Fruit fly (Drosophila melanogaster) whole organism, embryonic: ENCODE measurements around the gene CG43867.

Experiments used
- ATbp ChIP-seq: fragments of 200-800 bp; sonication (Bioruptor generic); optimal IDR thresholded peaks from 2 replicates; lab custom pipeline; 2017; ENCODE audit warnings: missing biosample characterization, mild to moderate bottlenecking, missing genetic modification characterization, missing genetic modification reagents
- C15 ChIP-seq: fragments of 200-800 bp; sonication (Bioruptor generic); IDR thresholded peaks from 3 replicates; pipeline ENCODE4 v1.3.6; 2022; ENCODE audit warnings: missing biosample characterization, missing genetic modification characterization
- CG10431 ChIP-seq: fragments of 200-800 bp; sonication (Bioruptor generic); optimal IDR thresholded peaks from 3 replicates; lab custom pipeline; 2018; ENCODE audit warnings: missing biosample characterization, mild to moderate bottlenecking, missing genetic modification characterization
- CG10959 ChIP-seq: fragments of 200-800 bp; sonication (Bioruptor generic); IDR thresholded peaks from 2 replicates; pipeline ENCODE4 v1.3.6; 2022; ENCODE audit warnings: missing biosample characterization, missing genetic modification characterization
- CG11504 ChIP-seq: fragments of 200-800 bp; sonication (Bioruptor generic); optimal IDR thresholded peaks from 3 replicates; lab custom pipeline; 2019; ENCODE audit warnings: missing biosample characterization, mild to moderate bottlenecking, missing genetic modification characterization, moderate library complexity
- CG16813 ChIP-seq: fragments of 200-800 bp; sonication (Bioruptor generic); IDR thresholded peaks from 3 replicates; pipeline ENCODE4 v1.3.6; 2022; ENCODE audit warnings: missing biosample characterization, missing genetic modification characterization; ENCODE audit not compliant: partially characterized antibody
- CG17186 ChIP-seq: fragments of 200-800 bp; sonication (Bioruptor generic); optimal IDR thresholded peaks from 3 replicates; lab custom pipeline; 2017; ENCODE audit warnings: missing biosample characterization, missing genetic modification reagents, missing genetic modification characterization
- CG17361 ChIP-seq: fragments of 200-800 bp; sonication (Bioruptor generic); IDR thresholded peaks from 3 replicates; pipeline ENCODE4 v1.3.6; 2022; ENCODE audit warnings: missing biosample characterization, missing genetic modification characterization
- CG17802 ChIP-seq: fragments of 200-800 bp; sonication (Bioruptor generic); optimal IDR thresholded peaks from 2 replicates; lab custom pipeline; 2018; ENCODE audit warnings: missing biosample characterization, mild to moderate bottlenecking, missing genetic modification characterization, moderate library complexity
- CG18011 ChIP-seq: fragments of 200-800 bp; sonication (Bioruptor generic); optimal IDR thresholded peaks from 2 replicates; lab custom pipeline; 2017; ENCODE audit warnings: missing biosample characterization, missing genetic modification characterization, mild to moderate bottlenecking, moderate library complexity, missing genotype
- CG30403 ChIP-seq: fragments of 200-800 bp; sonication (Bioruptor generic); optimal IDR thresholded peaks from 3 replicates; lab custom pipeline; 2016; ENCODE audit warnings: missing biosample characterization, missing genetic modification characterization
- CG31388 ChIP-seq: fragments of 200-800 bp; sonication (Bioruptor generic); optimal IDR thresholded peaks from 2 replicates; lab custom pipeline; 2016; ENCODE audit warnings: missing biosample characterization, missing genetic modification characterization
- CG34422 ChIP-seq: fragments of 200-800 bp; sonication (Bioruptor generic); IDR thresholded peaks from 3 replicates; pipeline ENCODE4 v1.3.6; 2022; ENCODE audit warnings: missing biosample characterization, missing genetic modification characterization
- CG3726 ChIP-seq: fragments of 200-800 bp; sonication (Bioruptor generic); IDR thresholded peaks from 3 replicates; pipeline ENCODE4, ENCODE4 v1.3.6; 2022; ENCODE audit warnings: missing biosample characterization, missing genetic modification characterization
- CG42726 ChIP-seq: fragments of 200-800 bp; sonication (Bioruptor generic); IDR thresholded peaks from 2 replicates; pipeline ENCODE4 v1.3.6; 2022; ENCODE audit warnings: missing biosample characterization, missing genetic modification characterization; ENCODE audit not compliant: partially characterized antibody
- CG43689 ChIP-seq: fragments of 200-800 bp; sonication (Bioruptor generic); IDR thresholded peaks from 2 replicates; pipeline ENCODE4 v1.3.6; 2022; ENCODE audit warnings: missing biosample characterization, missing genetic modification characterization
- CG6689 ChIP-seq: fragments of 200-800 bp; sonication (Bioruptor generic); IDR thresholded peaks from 2 replicates; pipeline ENCODE4 v1.3.6; 2022; ENCODE audit warnings: missing biosample characterization, missing genetic modification characterization
- CG8281 ChIP-seq: fragments of 200-800 bp; sonication (Bioruptor generic); optimal IDR thresholded peaks from 2 replicates; lab custom pipeline; 2018; ENCODE audit warnings: missing biosample characterization, mild to moderate bottlenecking, missing genetic modification characterization, moderate library complexity
- CG8765 ChIP-seq: fragments of 200-800 bp; sonication (Bioruptor generic); IDR thresholded peaks from 2 replicates; pipeline ENCODE4 v1.3.6; 2022; ENCODE audit warnings: missing biosample characterization, missing genetic modification characterization
- CkIIα-i1 ChIP-seq: fragments of 200-800 bp; sonication (Bioruptor generic); IDR thresholded peaks from 2 replicates; pipeline ENCODE4 v1.3.6; 2022; ENCODE audit warnings: missing biosample characterization, missing genetic modification characterization
- CoRest ChIP-seq: fragments of 200-800 bp; sonication (Bioruptor generic); optimal IDR thresholded peaks from 3 replicates; lab custom pipeline; 2018; ENCODE audit warnings: missing biosample characterization, mild to moderate bottlenecking, missing genetic modification characterization, moderate library complexity
- Dp ChIP-seq: fragments of 200-800 bp; sonication (Bioruptor generic); optimal IDR thresholded peaks from 2 replicates; lab custom pipeline; 2018; ENCODE audit warnings: missing biosample characterization, mild to moderate bottlenecking, missing genetic modification characterization, moderate library complexity
- Dref ChIP-seq: fragments of 200-800 bp; sonication (Bioruptor generic); IDR thresholded peaks from 2 replicates; pipeline ENCODE4 v1.3.6; 2022; ENCODE audit warnings: missing biosample characterization, missing genetic modification characterization
- E2f1 ChIP-seq: fragments of 200-800 bp; sonication (Bioruptor generic); IDR thresholded peaks from 2 replicates; pipeline ENCODE4 v1.3.6; 2022; ENCODE audit warnings: missing biosample characterization, missing genetic modification characterization
- Elba2 ChIP-seq: fragments of 200-800 bp; sonication (Bioruptor generic); optimal IDR thresholded peaks from 3 replicates; lab custom pipeline; 2016; ENCODE audit warnings: missing biosample characterization, missing genetic modification characterization
- Hey ChIP-seq: fragments of 200-800 bp; sonication (Bioruptor generic); optimal IDR thresholded peaks from 3 replicates; lab custom pipeline; 2018; ENCODE audit warnings: missing biosample characterization, mild to moderate bottlenecking, missing genetic modification characterization
- HmgD ChIP-seq: fragments of 200-800 bp; sonication (Bioruptor generic); optimal IDR thresholded peaks from 3 replicates; lab custom pipeline; 2016; ENCODE audit warnings: missing biosample characterization, missing genetic modification characterization
- Hr3 ChIP-seq: fragments of 200-800 bp; sonication (Bioruptor generic); optimal IDR thresholded peaks from 3 replicates; lab custom pipeline; 2016; ENCODE audit warnings: missing biosample characterization, missing genetic modification characterization
- MBD-R2 ChIP-seq: fragments of 200-800 bp; sonication (Bioruptor generic); IDR thresholded peaks from 2 replicates; pipeline ENCODE4 v1.3.6; 2022; ENCODE audit warnings: missing biosample characterization, missing genetic modification characterization
- Oli ChIP-seq: fragments of 200-800 bp; sonication (Bioruptor generic); optimal IDR thresholded peaks from 2 replicates; lab custom pipeline; 2018; ENCODE audit warnings: missing biosample characterization, mild to moderate bottlenecking, missing genetic modification characterization, moderate library complexity
- Ravus ChIP-seq: fragments of 200-800 bp; sonication (Bioruptor generic); IDR thresholded peaks from 2 replicates; pipeline ENCODE4 v1.3.6; 2022; ENCODE audit warnings: missing biosample characterization, missing genetic modification characterization
- Sin3A ChIP-seq: fragments of >200 bp; optimal IDR thresholded peaks from 2 replicates; lab custom pipeline; 2018
- Sry-β ChIP-seq: fragments of 200-800 bp; sonication (Bioruptor generic); optimal IDR thresholded peaks from 2 replicates; lab custom pipeline; 2018; ENCODE audit warnings: missing biosample characterization, mild to moderate bottlenecking, missing genetic modification characterization, moderate library complexity
- Trl ChIP-seq, 3 experiments: fragments of >200 bp in 2 of 3; fragments of 200-800 bp in 1 of 3; sonication (Bioruptor generic) in 1 of 3; optimal IDR thresholded peaks; 2 replicates in 1 of 3; 3 replicates in 2 of 3; lab custom pipeline; 2016 to 2017; ENCODE audit warnings: missing biosample characterization in 1 of 3, missing genetic modification characterization in 1 of 3
- ap ChIP-seq: fragments of 200-800 bp; sonication (Bioruptor generic); IDR thresholded peaks from 2 replicates; pipeline ENCODE4 v1.3.6; 2022; ENCODE audit warnings: missing biosample characterization, missing genetic modification characterization
- cas ChIP-seq: fragments of 200-800 bp; sonication (Bioruptor generic); IDR thresholded peaks from 2 replicates; pipeline ENCODE4 v1.3.6; 2022; ENCODE audit warnings: missing biosample characterization, missing genetic modification characterization
- chm ChIP-seq: fragments of 200-800 bp; sonication (Bioruptor generic); IDR thresholded peaks from 2 replicates; pipeline ENCODE4 v1.3.6; 2022; ENCODE audit warnings: missing biosample characterization, missing genetic modification characterization
- da ChIP-seq: fragments of 200-800 bp; sonication (Bioruptor generic); optimal IDR thresholded peaks from 2 replicates; lab custom pipeline; 2016; ENCODE audit warnings: missing biosample characterization, missing genetic modification characterization
- eve ChIP-seq, 2 experiments: fragments of >200 bp; optimal IDR thresholded peaks; 2 replicates each; lab custom pipeline; 2017; ENCODE audit warnings: missing biosample characterization in 2 of 2, missing genetic modification characterization in 2 of 2
- exex ChIP-seq: fragments of 200-800 bp; sonication (Bioruptor generic); optimal IDR thresholded peaks from 4 replicates; lab custom pipeline; 2018; ENCODE audit warnings: missing biosample characterization, mild to moderate bottlenecking, missing genetic modification characterization, moderate library complexity
- fu2 ChIP-seq: fragments of 200-800 bp; sonication (Bioruptor generic); optimal IDR thresholded peaks from 2 replicates; lab custom pipeline; 2016; ENCODE audit warnings: missing biosample characterization, missing genetic modification characterization
- gcm2 ChIP-seq: fragments of 200-800 bp; sonication (Bioruptor generic); optimal IDR thresholded peaks from 2 replicates; lab custom pipeline; 2016; ENCODE audit warnings: missing biosample characterization, missing genetic modification characterization
- gem ChIP-seq: fragments of 200-800 bp; sonication (Bioruptor generic); optimal IDR thresholded peaks from 2 replicates; lab custom pipeline; 2019; ENCODE audit warnings: missing biosample characterization, mild to moderate bottlenecking, missing genetic modification characterization, moderate library complexity
- grn ChIP-seq: fragments of 200-800 bp; sonication (Bioruptor generic); optimal IDR thresholded peaks from 3 replicates; lab custom pipeline; 2017; ENCODE audit warnings: missing biosample characterization, missing genetic modification characterization
- nerfin-1 ChIP-seq: fragments of 200-800 bp; sonication (Bioruptor generic); optimal IDR thresholded peaks from 3 replicates; lab custom pipeline; 2019; ENCODE audit warnings: missing biosample characterization, mild to moderate bottlenecking, missing genetic modification characterization, moderate library complexity
- onecut ChIP-seq: fragments of 200-800 bp; sonication (Bioruptor generic); IDR thresholded peaks from 2 replicates; pipeline ENCODE4 v1.3.6; 2022; ENCODE audit warnings: missing biosample characterization, missing genetic modification characterization
- pho ChIP-seq: fragments of 200-800 bp; sonication (Bioruptor generic); optimal IDR thresholded peaks from 2 replicates; lab custom pipeline; 2016; ENCODE audit warnings: missing biosample characterization, missing genetic modification characterization
- prd ChIP-seq, 3 experiments: fragments of >200 bp in 2 of 3; fragments of 200-800 bp in 1 of 3; sonication (Bioruptor generic) in 1 of 3; optimal IDR thresholded peaks in 2 of 3; IDR thresholded peaks in 1 of 3; 2 replicates in 2 of 3; 3 replicates in 1 of 3; pipeline versions ENCODE4 v1.3.6 to Lab custom; 2017 to 2022; ENCODE audit warnings: missing biosample characterization in 1 of 3, missing genetic modification characterization in 1 of 3
- sisA ChIP-seq: fragments of 200-800 bp; sonication (Bioruptor generic); IDR thresholded peaks from 2 replicates; pipeline ENCODE4 v1.3.6; 2022; ENCODE audit warnings: missing biosample characterization, missing genetic modification characterization
- tna ChIP-seq: fragments of 200-800 bp; sonication (Bioruptor generic); IDR thresholded peaks from 2 replicates; pipeline ENCODE4 v1.3.6; 2022; ENCODE audit warnings: missing biosample characterization, missing genetic modification characterization; ENCODE audit not compliant: partially characterized antibody

The CG43867 gene

dm6 chrX:765039-765508 is 162.7 kb downstream of the CG43867 start, which contains the start of gene RpL22 (continued):
- TF ChIP-seq CG8281 (tag; lab: Kevin White, UChicago) (peak; percentile 35), gcm2 (GFP tag; lab: Kevin White, UChicago) (peak; percentile 80), Oli (tag; lab: Kevin White, UChicago) (peak; percentile 60), Hr3 (GFP tag; lab: Kevin White, UChicago) (peak; percentile 67), Sry-β (GFP tag; lab: Kevin White, UChicago) (peak; percentile 33), C15 (GFP tag; lab: Robert Waterston, UW) (peak; percentile 73; the same call in 1 of the 3 replicates), grn (GFP tag; lab: Kevin White, UChicago) (peak; percentile 79), CG30403 (peak; percentile 73), CG17802 (tag; lab: Kevin White, UChicago) (peak; percentile 73), gem (tag; lab: Kevin White, UChicago) (peak; percentile 59), CG3726 (peak; percentile 81), prd (optimal IDR thresholded peaks at IDR 0.05; lab: Kevin White, UChicago) (no peak), prd (GFP tag; IDR thresholded peaks at IDR 0.05; lab: Robert Waterston, UW) (peak; percentile 55; the same call in 1 of the 3 replicates), MBD-R2 (GFP tag; lab: Robert Waterston, UW) (peak; percentile 92), HmgD (GFP tag; lab: Kevin White, UChicago) (peak; percentile 93), CG17361 (GFP tag; lab: Robert Waterston, UW) (peak; percentile 67), Elba2 (peak; percentile 40), CoRest (tag; lab: Kevin White, UChicago) (peak; percentile 75), CG34422 (GFP tag; lab: Robert Waterston, UW) (peak; percentile 83), CG10959 (GFP tag; lab: Robert Waterston, UW) (peak; percentile 68), da (GFP tag; lab: Kevin White, UChicago) (peak; percentile 90), Sin3A (peak; percentile 80), Hey (tag; lab: Kevin White, UChicago) (peak; percentile 73), ap (GFP tag; lab: Robert Waterston, UW) (peak; percentile 60; the same call in 1 of the 2 replicates), nerfin-1 (tag; lab: Kevin White, UChicago) (peak; percentile 66), CG31388 (GFP tag; lab: Kevin White, UChicago) (peak; percentile 38), cas (GFP tag; lab: Robert Waterston, UW) (peak; percentile 80), sisA (peak; percentile 44; the same call in 1 of the 2 replicates), Trl (optimal IDR thresholded peaks at IDR 0.05; lab: Kevin White, UChicago) (no peak), Trl (GFP tag; optimal IDR thresholded peaks at IDR 0.05; lab: Kevin White, UChicago) (peak; percentile 92), tna (GFP tag; lab: Robert Waterston, UW) (no peak), exex (peak; percentile 52), ATbp (GFP tag; lab: Kevin White, UChicago) (peak; percentile 90), CG16813 (GFP tag; lab: Robert Waterston, UW) (0 out of 3 replicates have a peak, but pooled peaks have one; percentile 20), CkIIα-i1 (GFP tag; lab: Robert Waterston, UW) (0 out of 2 replicates have a peak, but pooled peaks have one; percentile 35), eve (GFP tag; optimal IDR thresholded peaks at IDR 0.05; lab: Kevin White, UChicago) (no peak), CG43689 (GFP tag; lab: Robert Waterston, UW) (peak; percentile 85), CG10431 (GFP tag; lab: Kevin White, UChicago) (peak; percentile 71), CG6689 (GFP tag; lab: Robert Waterston, UW) (peak; percentile 59), CG18011 (GFP tag; lab: Kevin White, UChicago) (peak; percentile 77), pho (GFP tag; lab: Kevin White, UChicago) (peak; percentile 90), onecut (GFP tag; lab: Robert Waterston, UW) (peak; percentile 91), chm (GFP tag; lab: Robert Waterston, UW) (peak; percentile 92), Dref (GFP tag; lab: Robert Waterston, UW) (peak; percentile 67), CG42726 (GFP tag; lab: Robert Waterston, UW) (no peak), E2f1 (GFP tag; lab: Robert Waterston, UW) (peak; percentile 76), CG11504 (tag; lab: Kevin White, UChicago) (peak; percentile 81), Ravus (GFP tag; lab: Robert Waterston, UW) (peak; percentile 21; the same call in 1 of the 2 replicates), fu2 (GFP tag; lab: Kevin White, UChicago) (peak; percentile 89), CG8765 (GFP tag; lab: Robert Waterston, UW) (peak; percentile 47; the same call in 1 of the 2 replicates), Dp (GFP tag; lab: Kevin White, UChicago) (peak; percentile 59), CG17186 (GFP tag; lab: Kevin White, UChicago) (peak; percentile 98)
